Fruit fly (Drosophila melanogaster): ENCODE data around the gene CG32755.
A peak's percentile ranks its signal among the peaks of the same experiment; 100 is the strongest.

Gene CG32755

DNA sequence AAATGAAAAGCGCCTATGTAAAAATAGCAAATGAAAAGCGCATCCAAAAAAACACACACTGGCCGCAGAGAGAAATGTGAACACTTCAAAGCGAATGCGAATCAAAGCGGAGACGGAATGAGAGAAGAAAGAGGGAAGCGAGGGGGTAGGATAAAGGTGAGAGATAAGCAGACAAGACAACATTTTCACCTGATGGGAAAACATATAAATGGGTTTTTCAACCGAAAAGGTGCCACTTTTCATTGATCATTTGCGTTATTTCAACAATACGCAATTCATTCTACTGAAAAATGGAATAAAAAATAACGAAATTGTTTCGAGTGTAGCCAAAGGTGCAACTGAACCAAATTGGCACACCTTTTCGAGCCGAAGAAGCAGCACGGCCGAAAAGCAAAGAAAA, 27.1 kb downstream of the CG32755 start (continued):
- TF ChIP-seq al (GFP tag; IDR thresholded peaks at IDR 0.05) (0 out of 2 replicates have a peak, but pooled peaks have one; percentile 10), lab (GFP tag; optimal IDR thresholded peaks at IDR 0.05) (peak; percentile 8), CG13296 (GFP tag; optimal IDR thresholded peaks at IDR 0.05) (no peak), CG17568 (GFP tag; optimal IDR thresholded peaks at IDR 0.05) (no peak), CG9932 (GFP tag; IDR thresholded peaks at IDR 0.05) (0 out of 2 replicates have a peak, but pooled peaks have one; percentile 4), CkIIα-i1 (GFP tag; IDR thresholded peaks at IDR 0.05) (no peak), Dad (GFP tag; optimal IDR thresholded peaks at IDR 0.05) (no peak), row (GFP tag; IDR thresholded peaks at IDR 0.05) (peak; percentile 35; the same call in 1 of the 3 replicates), CG8944 (GFP tag; optimal IDR thresholded peaks at IDR 0.05) (peak; percentile 2), Sox102F (GFP tag; optimal IDR thresholded peaks at IDR 0.05) (peak; percentile 45), phol (tag; optimal IDR thresholded peaks at IDR 0.05) (peak; percentile 21), CoRest (tag; optimal IDR thresholded peaks at IDR 0.05) (peak; percentile 8), Ada2b (GFP tag; IDR thresholded peaks at IDR 0.05) (0 out of 2 replicates have a peak, but pooled peaks have one; percentile 4), Drgx (GFP tag; IDR thresholded peaks at IDR 0.05) (0 out of 2 replicates have a peak, but pooled peaks have one; percentile 20), Ets97D (GFP tag; optimal IDR thresholded peaks at IDR 0.05) (no peak), CG18599 (GFP tag; optimal IDR thresholded peaks at IDR 0.05) (peak; percentile 0), CG31224 (GFP tag; IDR thresholded peaks at IDR 0.05) (no peak), CG8290 (GFP tag; optimal IDR thresholded peaks at IDR 0.05) (no peak), CG8290 (tag; optimal IDR thresholded peaks at IDR 0.05) (peak in 1 of 2 experiments; percentile 16), CG1832 (GFP tag; optimal IDR thresholded peaks at IDR 0.05) (no peak), hkb (optimal IDR thresholded peaks at IDR 0.05) (no peak), hkb (GFP tag; IDR thresholded peaks at IDR 0.05) (no peak), CG14667 (GFP tag; IDR thresholded peaks at IDR 0.05) (peak; percentile 17; the same call in 1 of the 2 replicates), D19A (tag; optimal IDR thresholded peaks at IDR 0.05) (no peak), CG10209 (GFP tag; optimal IDR thresholded peaks at IDR 0.05) (no peak), tin (GFP tag; optimal IDR thresholded peaks at IDR 0.05) (no peak), CG5953 (GFP tag; IDR thresholded peaks at IDR 0.05) (no peak), Med (GFP tag) (peak; percentile 78), seq (GFP tag; IDR thresholded peaks at IDR 0.05) (0 out of 2 replicates have a peak, but pooled peaks have one; percentile 8), CG1603 (tag; optimal IDR thresholded peaks at IDR 0.05) (peak; percentile 30), Rx (GFP tag; IDR thresholded peaks at IDR 0.05) (0 out of 2 replicates have a peak, but pooled peaks have one; percentile 6), grau (tag; optimal IDR thresholded peaks at IDR 0.05) (peak; percentile 28), eve (GFP tag; optimal IDR thresholded peaks at IDR 0.05) (peak in 1 of 2 experiments; percentile 11), CG1647 (GFP tag; optimal IDR thresholded peaks at IDR 0.05) (no peak), Fer2 (tag; optimal IDR thresholded peaks at IDR 0.05) (no peak), kni (GFP tag; optimal IDR thresholded peaks at IDR 0.05) (no peak), CG7987 (GFP tag; optimal IDR thresholded peaks at IDR 0.05) (no peak), Sox100B (GFP tag; optimal IDR thresholded peaks at IDR 0.05) (no peak), CG12744 (GFP tag; optimal IDR thresholded peaks at IDR 0.05) (no peak), shn (GFP tag; optimal IDR thresholded peaks at IDR 0.05) (no peak), mam (GFP tag; optimal IDR thresholded peaks at IDR 0.05) (peak; percentile 22), en (GFP tag; optimal IDR thresholded peaks at IDR 0.05) (no peak), chm (GFP tag; IDR thresholded peaks at IDR 0.05) (no peak), CG4282 (GFP tag; optimal IDR thresholded peaks at IDR 0.05) (no peak), CG2875 (GFP tag; optimal IDR thresholded peaks at IDR 0.05) (no peak), CG2678 (tag; optimal IDR thresholded peaks at IDR 0.05) (peak; percentile 39), Bgb (GFP tag; IDR thresholded peaks at IDR 0.05; ENCODE audit: partially characterized antibody) (no peak), dmrt99B (tag; optimal IDR thresholded peaks at IDR 0.05) (peak; percentile 21), CG4854 (GFP tag; optimal IDR thresholded peaks at IDR 0.05) (no peak), zen (tag; optimal IDR thresholded peaks at IDR 0.05) (no peak), Mrtf (GFP tag; IDR thresholded peaks at IDR 0.05) (no peak), B-H1 (GFP tag; IDR thresholded peaks at IDR 0.05) (no peak)

Data from whole organism, embryonic.